Worm (Caenorhabditis elegans): ENCODE results near the gene C30G12.2.

DNA sequence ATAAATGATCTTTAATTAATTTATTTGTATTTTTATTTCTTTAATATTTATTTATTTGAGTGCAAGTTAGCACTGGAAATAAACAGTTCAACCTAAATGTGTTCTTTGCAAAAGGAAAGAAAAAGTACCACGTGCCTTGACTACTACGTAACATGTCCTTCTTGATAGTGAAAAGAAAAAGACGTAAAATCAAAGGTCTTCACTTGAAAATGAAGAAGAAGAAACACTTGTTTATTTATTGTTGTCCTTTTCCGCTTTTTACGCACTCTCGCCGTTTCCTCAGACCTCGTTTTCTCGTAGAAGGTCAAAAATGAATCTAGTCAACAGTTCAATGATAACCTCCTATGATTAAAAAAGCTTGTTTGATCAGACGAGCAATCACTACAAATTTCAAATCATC lies 12.3 kb upstream of the C30G12.2 start:
- TF ChIP-seq arid-1 (GFP tag; conservative IDR thresholded peaks at IDR 0.05) (no peak), lin-39 (tag; optimal IDR thresholded peaks at IDR 0.05) (no peak), madf-5 (GFP tag; IDR thresholded peaks at IDR 0.05) (no peak), nhr-11 (tag; optimal IDR thresholded peaks at IDR 0.05) (no peak), lsy-2 (tag; optimal IDR thresholded peaks at IDR 0.05) (peak in 1 of 2 experiments; percentile 16), daf-12 (tag; optimal IDR thresholded peaks at IDR 0.05) (no peak), nhr-77 (tag; optimal IDR thresholded peaks at IDR 0.05) (no peak), snpc-4 (tag; optimal IDR thresholded peaks at IDR 0.05) (no peak), dpl-1 (GFP tag; optimal IDR thresholded peaks at IDR 0.05) (no peak), F10B5.3 (tag; optimal IDR thresholded peaks at IDR 0.05) (no peak)
